Fruit fly (Drosophila melanogaster): Measurements from ENCODE around the gene CG1695.

The CG1695 gene

dm6 chrX:20433345-20434332, at the start of gene CG1695 (continued):
- TF ChIP-seq tll (GFP tag; optimal IDR thresholded peaks at IDR 0.05), result no peak
- TF ChIP-seq gem (tag; optimal IDR thresholded peaks at IDR 0.05), result peak; percentile 41
- no peak for TF ChIP-seq disco-r (GFP tag; optimal IDR thresholded peaks at IDR 0.05)
- no peak for TF ChIP-seq CG5180 (GFP tag; optimal IDR thresholded peaks at IDR 0.05)
- TF ChIP-seq Ada2b (GFP tag; IDR thresholded peaks at IDR 0.05), result no peak
- TF ChIP-seq CG18619 (GFP tag; optimal IDR thresholded peaks at IDR 0.05), result peak; percentile 19
- TF ChIP-seq zfh2 (GFP tag; optimal IDR thresholded peaks at IDR 0.05), result no peak
- TF ChIP-seq sd (tag; optimal IDR thresholded peaks at IDR 0.05), result peak; percentile 84
- TF ChIP-seq CG14710 (tag; optimal IDR thresholded peaks at IDR 0.05), result peak; percentile 20
- TF ChIP-seq org-1 (GFP tag; optimal IDR thresholded peaks at IDR 0.05), result no peak
- TF ChIP-seq corto (GFP tag; optimal IDR thresholded peaks at IDR 0.05), result no peak
- TF ChIP-seq Hand (GFP tag; optimal IDR thresholded peaks at IDR 0.05), result no peak
- TF ChIP-seq CG10321 (GFP tag; IDR thresholded peaks at IDR 0.05), result no peak
- no peak for TF ChIP-seq NfI (GFP tag; optimal IDR thresholded peaks at IDR 0.05)
- no peak for TF ChIP-seq Dip3 (GFP tag; optimal IDR thresholded peaks at IDR 0.05)
- TF ChIP-seq CG11504 (tag; optimal IDR thresholded peaks at IDR 0.05), result peak; percentile 29
- peak; percentile 17 for TF ChIP-seq scrt (GFP tag; optimal IDR thresholded peaks at IDR 0.05)
- TF ChIP-seq onecut (GFP tag; IDR thresholded peaks at IDR 0.05), result no peak
- no peak for TF ChIP-seq Mad (GFP tag; optimal IDR thresholded peaks at IDR 0.05)
- TF ChIP-seq B-H1 (GFP tag; IDR thresholded peaks at IDR 0.05), result no peak
- TF ChIP-seq CG10366 (GFP tag; IDR thresholded peaks at IDR 0.05), result no peak
- peak; percentile 47 for TF ChIP-seq lilli (GFP tag; optimal IDR thresholded peaks at IDR 0.05)
- TF ChIP-seq CG2120 (GFP tag; optimal IDR thresholded peaks at IDR 0.05), result peak; percentile 45
- TF ChIP-seq Lim3 (GFP tag; IDR thresholded peaks at IDR 0.05), result no peak
- TF ChIP-seq oc (tag; optimal IDR thresholded peaks at IDR 0.05), result no peak
- no peak for TF ChIP-seq Mrtf (GFP tag; IDR thresholded peaks at IDR 0.05)
- no peak for TF ChIP-seq CG12219 (GFP tag; optimal IDR thresholded peaks at IDR 0.05)
- TF ChIP-seq cas (GFP tag; IDR thresholded peaks at IDR 0.05), result no peak
- peak; percentile 50; the same call in 1 of the 2 replicates for TF ChIP-seq slbo (GFP tag; IDR thresholded peaks at IDR 0.05)
- no peak for TF ChIP-seq CkIIα-i1 (GFP tag; IDR thresholded peaks at IDR 0.05)
- TF ChIP-seq ranshi (GFP tag; IDR thresholded peaks at IDR 0.05), result no peak
- no peak for TF ChIP-seq Kr (GFP tag; optimal IDR thresholded peaks at IDR 0.05)
- TF ChIP-seq CG4707 (GFP tag; optimal IDR thresholded peaks at IDR 0.05), result no peak
- peak; percentile 11 for TF ChIP-seq Sox100B (GFP tag; optimal IDR thresholded peaks at IDR 0.05)
- TF ChIP-seq gt (GFP tag; IDR thresholded peaks at IDR 0.05), result no peak
- TF ChIP-seq CG15514 (GFP tag; optimal IDR thresholded peaks at IDR 0.05), result peak; percentile 17
- TF ChIP-seq CG11723 (GFP tag; optimal IDR thresholded peaks at IDR 0.05), result no peak
- no peak for TF ChIP-seq MESR4 (GFP tag; optimal IDR thresholded peaks at IDR 0.05)
- TF ChIP-seq CG10565 (GFP tag; optimal IDR thresholded peaks at IDR 0.05), result no peak
- TF ChIP-seq CG7556 (GFP tag; optimal IDR thresholded peaks at IDR 0.05), result peak; percentile 51
- TF ChIP-seq CG17568 (GFP tag; optimal IDR thresholded peaks at IDR 0.05), result no peak
- TF ChIP-seq ham (GFP tag; IDR thresholded peaks at IDR 0.05), result no peak
- TF ChIP-seq otp (GFP tag; IDR thresholded peaks at IDR 0.05), result no peak
- no peak for TF ChIP-seq tup (GFP tag; optimal IDR thresholded peaks at IDR 0.05)
- TF ChIP-seq Dref (GFP tag; IDR thresholded peaks at IDR 0.05), result peak; percentile 59
- TF ChIP-seq Bgb (GFP tag; IDR thresholded peaks at IDR 0.05; ENCODE audit: partially characterized antibody), result no peak
- TF ChIP-seq CG14965 (GFP tag; optimal IDR thresholded peaks at IDR 0.05; ENCODE audit: borderline replicate concordance), result no peak
- no peak for TF ChIP-seq CG3847 (GFP tag; IDR thresholded peaks at IDR 0.05)

Data from whole organism, embryonic.